Fruit fly (Drosophila melanogaster) whole organism, adult: ENCODE measurements around the gene CG13933.

Experiments used
- CG1620 ChIP-seq: fragments of 200-800 bp; sonication (Bioruptor generic); optimal IDR thresholded peaks from 2 replicates; lab custom pipeline; 2016; ENCODE audit warnings: missing biosample characterization, missing genetic modification characterization
- cic ChIP-seq: fragments of 200-800 bp; sonication (Bioruptor generic); optimal IDR thresholded peaks from 2 replicates; lab custom pipeline; 2017; ENCODE audit warnings: missing biosample characterization, mild to moderate bottlenecking, missing genetic modification characterization, moderate library complexity
- cnc ChIP-seq, 2 experiments: fragments of >200 bp; optimal IDR thresholded peaks; 2 replicates each; lab custom pipeline; 2017
- kay ChIP-seq: fragments of 200-800 bp; sonication (Bioruptor generic); peaks from one replicate; lab custom pipeline; 2016; ENCODE audit warnings: missing biosample characterization, missing genetic modification characterization, borderline replicate concordance

dm6 chr3L:1724090-1724489 is 50.9 kb downstream of the CG13933 start, which contains the start of gene CG12035:
- TF ChIP-seq CG1620 (GFP tag; lab: Kevin White, UChicago) (no peak), kay (GFP tag; lab: Kevin White, UChicago) (no peak), cnc (optimal IDR thresholded peaks at IDR 0.05; lab: Kevin White, UChicago) (no peak), cic (GFP tag; lab: Kevin White, UChicago) (no peak)
